Fruit fly (Drosophila melanogaster): Measurements from ENCODE around the gene ome.
A peak's percentile ranks its signal among the peaks of the same experiment; 100 is the strongest.

DNA sequence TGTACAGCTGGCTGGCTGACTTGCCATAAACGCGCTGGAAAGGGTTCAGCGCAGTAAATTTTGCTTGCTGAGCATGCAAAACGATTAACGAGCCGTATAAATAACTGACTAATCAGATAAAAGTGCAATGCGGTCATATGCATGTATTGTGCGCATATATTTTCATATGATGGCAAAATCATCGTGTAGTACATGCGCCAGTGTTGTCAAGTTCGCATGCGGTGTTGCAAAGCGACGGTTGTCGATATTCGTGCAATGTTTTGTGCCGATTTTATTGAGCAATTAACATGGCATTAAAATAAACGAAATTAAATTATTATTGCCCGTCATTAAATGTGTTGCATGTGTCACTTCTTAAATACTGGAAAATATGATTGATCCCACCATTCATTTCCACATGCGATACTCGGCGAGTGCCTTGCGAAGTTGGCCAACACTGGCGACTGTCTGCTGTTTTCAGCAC lies 117.5 kb downstream of the ome start:
- no peak for TF ChIP-seq D1 (tag; optimal IDR thresholded peaks at IDR 0.05)
- peak; percentile 46 for TF ChIP-seq CG8159 (tag; optimal IDR thresholded peaks at IDR 0.05)
- no peak for TF ChIP-seq EcR (GFP tag; optimal IDR thresholded peaks at IDR 0.05)
